Worm (Caenorhabditis elegans) whole organism, L4 larva: Measurements from ENCODE around the gene unc-44.

ENCODE experiments used
- ceh-82 ChIP-seq: sonication (generic microtip); optimal IDR thresholded peaks from 2 replicates; lab custom pipeline; 2017; ENCODE audit warnings: missing biosample characterization, missing genetic modification characterization
- daf-12 ChIP-seq: fragments of 150-350 bp; optimal IDR thresholded peaks from 2 replicates; lab custom pipeline; 2014; ENCODE audit warnings: missing biosample characterization, missing genetic modification reagents, missing genetic modification characterization
- egl-27 ChIP-seq: sonication (generic microtip); optimal IDR thresholded peaks from 3 replicates; lab custom pipeline; 2017; ENCODE audit warnings: missing biosample characterization, missing genetic modification reagents, missing genetic modification characterization
- nhr-10 ChIP-seq: fragments of 150-350 bp; optimal IDR thresholded peaks from 2 replicates; lab custom pipeline; 2014; ENCODE audit warnings: missing biosample characterization, missing genetic modification characterization
- nhr-237 ChIP-seq: sonication (generic microtip); optimal IDR thresholded peaks from 2 replicates; lab custom pipeline; 2017; ENCODE audit warnings: missing biosample characterization, missing genetic modification characterization
- ztf-11 ChIP-seq: fragments of 150-350 bp; optimal IDR thresholded peaks from 2 replicates; lab custom pipeline; 2014; ENCODE audit warnings: missing biosample characterization, missing genetic modification characterization

- TF ChIP-seq nhr-10 (tag; lab: Kevin White, UChicago): no peak
- no peak for TF ChIP-seq egl-27
- TF ChIP-seq nhr-237 (tag; lab: Kevin White, UChicago): no peak
- TF ChIP-seq daf-12: no peak
- TF ChIP-seq ztf-11: no peak
- TF ChIP-seq ceh-82 (tag; lab: Kevin White, UChicago): no peak
These were observed 10.1 kb downstream of the unc-44 start for ce11 chrIV:5985422-5985821.
